Worm (Caenorhabditis elegans): ENCODE data around the gene K02D10.4.

K02D10.4 gene

ce11 chrIII:8784500-8784899, 4.7 kb upstream of the K02D10.4 start:
- peak; percentile 32 for TF ChIP-seq C34F6.9 (tag; optimal IDR thresholded peaks at IDR 0.05)
- peak; percentile 49 for TF ChIP-seq unc-55 (GFP tag; optimal IDR thresholded peaks at IDR 0.05)
- no peak for TF ChIP-seq snpc-4 (tag; optimal IDR thresholded peaks at IDR 0.05)

- TF ChIP-seq mbf-1 (tag; optimal IDR thresholded peaks at IDR 0.05), result no peak
- TF ChIP-seq elt-3 (tag; optimal IDR thresholded peaks at IDR 0.05), result no peak
- peak in 1 of 2 experiments; percentile 4 for TF ChIP-seq lsy-2 (tag; optimal IDR thresholded peaks at IDR 0.05)
- TF ChIP-seq nhr-237 (tag; optimal IDR thresholded peaks at IDR 0.05), result no peak
- TF ChIP-seq nhr-6 (tag; optimal IDR thresholded peaks at IDR 0.05), result no peak
- TF ChIP-seq peb-1 (tag; optimal IDR thresholded peaks at IDR 0.05), result no peak
- peak; percentile 67 for TF ChIP-seq sma-9 (GFP tag; optimal IDR thresholded peaks at IDR 0.05)
- TF ChIP-seq sma-9 (tag; optimal IDR thresholded peaks at IDR 0.05), result no peak
- no peak for TF ChIP-seq elt-1 (tag; optimal IDR thresholded peaks at IDR 0.05)
- TF ChIP-seq Y55F3AM.14 (GFP tag; optimal IDR thresholded peaks at IDR 0.05), result no peak
- TF ChIP-seq fos-1 (tag; optimal IDR thresholded peaks at IDR 0.05), result peak; percentile 60
- peak; percentile 51 for TF ChIP-seq nhr-25 (tag; optimal IDR thresholded peaks at IDR 0.05)
- TF ChIP-seq nhr-129 (tag; optimal IDR thresholded peaks at IDR 0.05), result peak; percentile 47
- no peak for TF ChIP-seq nhr-10 (tag; optimal IDR thresholded peaks at IDR 0.05)
- peak; percentile 67 for TF ChIP-seq crh-2 (tag; optimal IDR thresholded peaks at IDR 0.05)
- TF ChIP-seq sma-3 (GFP tag; optimal IDR thresholded peaks at IDR 0.05), result no peak
- TF ChIP-seq F13H6.1 (tag; optimal IDR thresholded peaks at IDR 0.05), result peak; percentile 10
- TF ChIP-seq C34F6.9 (tag; optimal IDR thresholded peaks at IDR 0.05), result no peak
- no peak for TF ChIP-seq nhr-21 (tag; optimal IDR thresholded peaks at IDR 0.05)
- no peak for TF ChIP-seq mab-5 (tag; optimal IDR thresholded peaks at IDR 0.05)
- TF ChIP-seq aly-2 (tag; optimal IDR thresholded peaks at IDR 0.05), result no peak
- TF ChIP-seq skn-1 (tag; optimal IDR thresholded peaks at IDR 0.05), result peak; percentile 7
- no peak for TF ChIP-seq ceh-82 (tag; optimal IDR thresholded peaks at IDR 0.05)
- TF ChIP-seq ztf-11 (tag; optimal IDR thresholded peaks at IDR 0.05), result no peak
- TF ChIP-seq unc-39 (tag; optimal IDR thresholded peaks at IDR 0.05), result no peak
- no peak for TF ChIP-seq sem-4 (tag; optimal IDR thresholded peaks at IDR 0.05)
- no peak for TF ChIP-seq ztf-4 (tag; optimal IDR thresholded peaks at IDR 0.05)
- TF ChIP-seq lin-39 (tag; optimal IDR thresholded peaks at IDR 0.05), result no peak
Measured at ce11 chrIII:8782744-8783143, 2.9 kb upstream of the K02D10.4 start.

ce11 chrIII:8782080-8782479, 2.3 kb upstream of the K02D10.4 start:
- TF ChIP-seq C34F6.9 (tag; optimal IDR thresholded peaks at IDR 0.05), result peak; percentile 22
- no peak for TF ChIP-seq zag-1 (tag; optimal IDR thresholded peaks at IDR 0.05)
- TF ChIP-seq nhr-129 (tag; optimal IDR thresholded peaks at IDR 0.05), result peak; percentile 36
- TF ChIP-seq lsy-2 (tag; optimal IDR thresholded peaks at IDR 0.05), result peak in 1 of 2 experiments; percentile 31
- peak in 1 of 2 experiments; percentile 15 for TF ChIP-seq mdl-1 (tag; optimal IDR thresholded peaks at IDR 0.05)
- peak; percentile 38 for TF ChIP-seq F13H6.1 (tag; optimal IDR thresholded peaks at IDR 0.05)
- peak; percentile 9 for TF ChIP-seq unc-55 (GFP tag; optimal IDR thresholded peaks at IDR 0.05)
- TF ChIP-seq dmd-4 (tag; optimal IDR thresholded peaks at IDR 0.05), result no peak

ce11 chrIII:8780473-8780872, 661 bp upstream of the K02D10.4 start:
- peak; percentile 37 for TF ChIP-seq nhr-129 (tag; optimal IDR thresholded peaks at IDR 0.05)
- no peak for TF ChIP-seq nhr-237 (tag; optimal IDR thresholded peaks at IDR 0.05)
- TF ChIP-seq unc-55 (GFP tag; optimal IDR thresholded peaks at IDR 0.05), result peak; percentile 39
- TF ChIP-seq lsy-2 (tag; optimal IDR thresholded peaks at IDR 0.05), result peak in 1 of 2 experiments; percentile 62
- peak; percentile 92 for TF ChIP-seq nhr-21 (tag; optimal IDR thresholded peaks at IDR 0.05)
- TF ChIP-seq nhr-12 (tag; optimal IDR thresholded peaks at IDR 0.05), result no peak
- no peak for TF ChIP-seq lin-39 (tag; optimal IDR thresholded peaks at IDR 0.05)
- no peak for TF ChIP-seq skn-1 (tag; optimal IDR thresholded peaks at IDR 0.05)
- no peak for TF ChIP-seq elt-1 (tag; optimal IDR thresholded peaks at IDR 0.05)
- no peak for TF ChIP-seq mbf-1 (tag; optimal IDR thresholded peaks at IDR 0.05)
- no peak for TF ChIP-seq ZK546.5 (tag; optimal IDR thresholded peaks at IDR 0.05)
- peak; percentile 44 for TF ChIP-seq C34F6.9 (tag; optimal IDR thresholded peaks at IDR 0.05)
- TF ChIP-seq unc-39 (tag; optimal IDR thresholded peaks at IDR 0.05), result no peak
- no peak for TF ChIP-seq unc-62 (GFP tag; optimal IDR thresholded peaks at IDR 0.05)
- peak; percentile 29 for TF ChIP-seq F13H6.1 (tag; optimal IDR thresholded peaks at IDR 0.05)
- TF ChIP-seq sma-3 (GFP tag; optimal IDR thresholded peaks at IDR 0.05), result peak; percentile 91
- peak; percentile 73 for TF ChIP-seq crh-2 (tag; optimal IDR thresholded peaks at IDR 0.05)
- no peak for TF ChIP-seq nhr-77 (tag; optimal IDR thresholded peaks at IDR 0.05)
- peak; percentile 37 for TF ChIP-seq gmeb-1 (tag; optimal IDR thresholded peaks at IDR 0.05)
- peak; percentile 47 for TF ChIP-seq sem-4 (tag; optimal IDR thresholded peaks at IDR 0.05)
- peak; percentile 43 to 81 for TF ChIP-seq mdl-1 (tag; optimal IDR thresholded peaks at IDR 0.05)
- TF ChIP-seq snpc-4 (tag; optimal IDR thresholded peaks at IDR 0.05), result no peak
- peak; percentile 3 for TF ChIP-seq ztf-4 (tag; optimal IDR thresholded peaks at IDR 0.05)
- TF ChIP-seq sma-9 (GFP tag; optimal IDR thresholded peaks at IDR 0.05), result peak; percentile 73
- no peak for TF ChIP-seq sma-9 (tag; optimal IDR thresholded peaks at IDR 0.05)
- TF ChIP-seq fos-1 (tag; optimal IDR thresholded peaks at IDR 0.05), result peak; percentile 79
- TF ChIP-seq lin-13 (GFP tag; optimal IDR thresholded peaks at IDR 0.05), result peak; percentile 40
- TF ChIP-seq aly-2 (tag; optimal IDR thresholded peaks at IDR 0.05), result no peak
- TF ChIP-seq nhr-25 (tag; optimal IDR thresholded peaks at IDR 0.05), result peak; percentile 95
- TF ChIP-seq nhr-6 (tag; optimal IDR thresholded peaks at IDR 0.05), result peak; percentile 14
- no peak for TF ChIP-seq dmd-4 (tag; optimal IDR thresholded peaks at IDR 0.05)
- TF ChIP-seq zag-1 (tag; optimal IDR thresholded peaks at IDR 0.05), result no peak
- peak; percentile 56 for TF ChIP-seq egl-27 (tag; optimal IDR thresholded peaks at IDR 0.05)
- TF ChIP-seq ztf-1 (GFP tag; conservative IDR thresholded peaks at IDR 0.05), result no peak
- TF ChIP-seq blmp-1 (tag; optimal IDR thresholded peaks at IDR 0.05; ENCODE audit: insufficient read depth), result peak; percentile 83
- no peak for TF ChIP-seq alr-1 (tag; optimal IDR thresholded peaks at IDR 0.05)
